Fruit fly (Drosophila melanogaster) whole organism, prepupa: ENCODE measurements around the gene CG13384.

ENCODE experiments used
- CG15336 ChIP-seq: fragments of 200-800 bp; sonication (Bioruptor generic); IDR thresholded peaks from 2 replicates; pipeline ENCODE4 v1.3.6; 2022; ENCODE audit warnings: missing biosample characterization, missing genetic modification characterization
- CG6792 ChIP-seq: fragments of 200-800 bp; sonication (Bioruptor generic); optimal IDR thresholded peaks from 3 replicates; lab custom pipeline; 2016; ENCODE audit warnings: missing biosample characterization, missing genetic modification characterization
- CG8119 ChIP-seq: fragments of 200-800 bp; sonication (Bioruptor generic); IDR thresholded peaks from 3 replicates; pipeline ENCODE4 v1.3.6; 2022; ENCODE audit warnings: missing biosample characterization, missing genetic modification characterization
- Eip75B ChIP-seq: fragments of 200-800 bp; sonication (Bioruptor generic); optimal IDR thresholded peaks from 3 replicates; lab custom pipeline; 2016; ENCODE audit warnings: missing biosample characterization, missing genetic modification characterization
- Gug ChIP-seq: fragments of 200-800 bp; sonication (Bioruptor generic); IDR thresholded peaks from 2 replicates; pipeline ENCODE4 v1.3.6; 2022; ENCODE audit warnings: missing biosample characterization, missing genetic modification characterization
- Hr4 ChIP-seq: fragments of 200-800 bp; sonication (Bioruptor generic); optimal IDR thresholded peaks from 3 replicates; lab custom pipeline; 2016; ENCODE audit warnings: missing biosample characterization, missing genetic modification characterization
- Smox ChIP-seq: fragments of 200-800 bp; sonication (Bioruptor generic); optimal IDR thresholded peaks from 3 replicates; lab custom pipeline; 2016; ENCODE audit warnings: missing biosample characterization, missing genetic modification characterization

dm6 chr2L:8362273-8362954, 21.8 kb upstream of the CG13384 start, which contains the start of gene CG7627:
- TF ChIP-seq Gug (peak; percentile 55), CG8119 (peak; percentile 77), CG15336 (GFP tag; lab: Robert Waterston, UW) (peak; percentile 66), Eip75B (GFP tag; lab: Kevin White, UChicago) (peak; percentile 58), CG6792 (GFP tag; lab: Kevin White, UChicago) (peak; percentile 60), Smox (peak; percentile 68), Hr4 (GFP tag; lab: Kevin White, UChicago) (peak; percentile 58)
